Worm (Caenorhabditis elegans) whole organism, early embryonic: ENCODE measurements around the gene F26D11.13.

Experiments
- B0310.2 ChIP-seq: sonication (generic microtip); optimal IDR thresholded peaks from 2 replicates; lab custom pipeline; 2016; ENCODE audit warnings: mild to moderate bottlenecking, missing genetic modification characterization, missing compliant biosample characterization
- ama-1 ChIP-seq: fragments of 150-350 bp; optimal IDR thresholded peaks from 2 replicates; lab custom pipeline; 2014
- ets-7 ChIP-seq: sonication (generic microtip); optimal IDR thresholded peaks from 2 replicates; lab custom pipeline; 2016; ENCODE audit warnings: missing genotype, missing genetic modification characterization, missing compliant biosample characterization
- pes-1 ChIP-seq: fragments of 200-800 bp; sonication (Bioruptor generic); IDR thresholded peaks from 2 replicates; pipeline ENCODE4 v1.3.6; 2022; ENCODE audit warnings: missing genetic modification reagents, missing genetic modification characterization, missing compliant biosample characterization
- tbx-37 ChIP-seq: fragments of 200-800 bp; sonication (Bioruptor generic); conservative IDR thresholded peaks from 2 replicates; pipeline ENCODE4 v1.3.6; 2022; ENCODE audit warnings: missing genetic modification reagents, missing genetic modification characterization, missing compliant biosample characterization

DNA sequence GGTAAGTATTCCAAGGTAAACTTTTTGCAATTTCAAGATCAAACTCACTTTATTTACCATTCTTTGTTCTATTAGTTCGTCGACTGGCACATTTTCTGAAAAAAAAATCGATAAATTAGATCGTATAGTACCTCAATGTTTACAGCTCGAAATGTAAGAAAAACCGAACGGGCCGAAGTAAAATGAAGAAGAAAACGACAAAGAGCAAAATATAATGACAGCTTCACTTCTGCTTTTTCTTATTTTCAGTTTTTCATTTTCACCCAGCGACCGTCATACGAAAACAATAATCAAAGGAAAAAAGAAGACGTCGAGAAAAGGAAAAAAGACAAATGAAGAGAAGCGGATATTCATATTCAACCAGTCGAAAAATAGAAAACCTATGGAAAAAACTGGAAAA, 14.7 kb upstream of the F26D11.13 start, which contains the start of gene che-7:
- TF ChIP-seq tbx-37 (no peak), ama-1 (lab: Kevin White, UChicago) (no peak), ets-7 (tag; lab: Kevin White, UChicago) (no peak), pes-1 (GFP tag; lab: Robert Waterston, UW) (no peak), B0310.2 (tag; lab: Kevin White, UChicago) (no peak)
